Fruit fly (Drosophila melanogaster): ENCODE results near the gene CG7829.

DNA sequence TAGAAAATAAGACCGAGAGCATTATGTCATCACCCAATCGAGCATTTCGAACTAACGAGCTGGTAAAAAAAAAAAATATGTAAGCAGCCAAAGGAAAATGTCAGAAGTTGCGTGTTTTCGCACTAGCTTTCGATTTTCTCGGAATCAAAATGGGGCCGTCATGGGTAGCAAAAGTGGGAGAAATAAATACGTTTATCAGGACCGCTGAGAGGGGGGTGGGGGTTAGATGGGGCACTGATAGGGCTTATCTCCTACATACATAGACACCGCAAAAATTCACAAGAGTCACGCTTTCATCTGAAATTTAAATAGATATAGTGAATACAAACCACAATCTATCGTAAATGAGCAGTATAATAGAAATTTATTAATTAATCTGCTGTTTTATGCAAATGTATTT is 40.4 kb downstream of the CG7829 start:
- TF ChIP-seq insv (optimal IDR thresholded peaks at IDR 0.05): no peak
- no peak for TF ChIP-seq h (optimal IDR thresholded peaks at IDR 0.05)

All from Kc167 (cell line).